Fruit fly (Drosophila melanogaster): ENCODE measurements around the gene CYLD.

CYLD gene

DNA sequence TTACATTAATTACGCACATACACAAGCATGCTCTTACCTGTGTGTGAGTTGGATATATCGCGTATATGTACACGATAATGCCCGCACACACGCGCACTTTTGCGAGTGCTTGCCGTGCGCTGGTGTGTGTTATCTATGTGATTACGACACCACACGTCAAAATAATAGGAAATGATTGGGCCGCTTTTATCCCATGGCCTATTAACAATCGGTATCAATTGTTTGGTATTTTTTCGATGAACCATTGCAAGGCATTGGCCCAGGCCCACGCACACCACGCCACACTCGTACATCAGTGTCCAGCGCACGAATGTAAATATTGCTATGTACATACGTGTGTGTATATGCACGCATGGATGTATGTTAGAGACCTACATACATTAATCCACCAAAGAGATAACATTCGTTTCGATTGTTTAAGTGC lies 35.2 kb upstream of the CYLD start (continued):
- peak; percentile 45 for TF ChIP-seq Dref (GFP tag; IDR thresholded peaks at IDR 0.05)
- TF ChIP-seq CG15269 (tag; optimal IDR thresholded peaks at IDR 0.05) = peak; percentile 36
- TF ChIP-seq CG6683 (GFP tag; optimal IDR thresholded peaks at IDR 0.05) = peak; percentile 50
- peak; percentile 16 for TF ChIP-seq eyg (GFP tag; optimal IDR thresholded peaks at IDR 0.05)
- TF ChIP-seq CG4707 (GFP tag; optimal IDR thresholded peaks at IDR 0.05) = peak; percentile 65
- no peak; the same call in 2 of the 3 replicates for TF ChIP-seq ci (GFP tag; IDR thresholded peaks at IDR 0.05)
- peak; percentile 24 for TF ChIP-seq Lhr (GFP tag; optimal IDR thresholded peaks at IDR 0.05)
- TF ChIP-seq aop (GFP tag; IDR thresholded peaks at IDR 0.05) = no peak
- TF ChIP-seq sc (optimal IDR thresholded peaks at IDR 0.05) = no peak
- peak; percentile 11 for TF ChIP-seq sc (GFP tag; optimal IDR thresholded peaks at IDR 0.05)
- peak; percentile 55 for TF ChIP-seq CG8089 (GFP tag; optimal IDR thresholded peaks at IDR 0.05)
- TF ChIP-seq CG14965 (GFP tag; optimal IDR thresholded peaks at IDR 0.05; ENCODE audit: borderline replicate concordance) = no peak
- TF ChIP-seq MBD-R2 (GFP tag; IDR thresholded peaks at IDR 0.05) = peak; percentile 81
- peak; percentile 21 for TF ChIP-seq fu2 (GFP tag; optimal IDR thresholded peaks at IDR 0.05)
- TF ChIP-seq CG8290 (GFP tag; optimal IDR thresholded peaks at IDR 0.05) = peak; percentile 2
- TF ChIP-seq CG8290 (tag; optimal IDR thresholded peaks at IDR 0.05) = peak; percentile 75 to 91
- TF ChIP-seq her (GFP tag; optimal IDR thresholded peaks at IDR 0.05) = peak; percentile 75
- TF ChIP-seq jigr1 (GFP tag; IDR thresholded peaks at IDR 0.05) = no peak
- peak; percentile 51 for TF ChIP-seq twi (tag; optimal IDR thresholded peaks at IDR 0.05)
- peak; percentile 32; the same call in 1 of the 2 replicates for TF ChIP-seq HLH3B (GFP tag; IDR thresholded peaks at IDR 0.05)
- no peak for TF ChIP-seq CG10959 (GFP tag; IDR thresholded peaks at IDR 0.05)
- TF ChIP-seq CG4360 (GFP tag; IDR thresholded peaks at IDR 0.05) = no peak
- no peak for TF ChIP-seq Lim3 (GFP tag; IDR thresholded peaks at IDR 0.05)
- TF ChIP-seq Oaz (GFP tag; IDR thresholded peaks at IDR 0.05) = no peak
- peak; percentile 67 for TF ChIP-seq odd (GFP tag; optimal IDR thresholded peaks at IDR 0.05)
- no peak for TF ChIP-seq gsb (GFP tag; IDR thresholded peaks at IDR 0.05)
- TF ChIP-seq CG32772 (GFP tag; IDR thresholded peaks at IDR 0.05) = no peak
- peak; percentile 78; the same call in 1 of the 2 replicates for TF ChIP-seq Awh (GFP tag; IDR thresholded peaks at IDR 0.05)
- TF ChIP-seq CG34224 (GFP tag; IDR thresholded peaks at IDR 0.05; ENCODE audit: partially characterized antibody) = peak; percentile 66
- TF ChIP-seq CG5953 (GFP tag; IDR thresholded peaks at IDR 0.05) = 0 out of 2 replicates have a peak, but pooled peaks have one; percentile 19
- TF ChIP-seq prd (optimal IDR thresholded peaks at IDR 0.05) = no peak
- no peak; the same call in 1 of the 3 replicates for TF ChIP-seq prd (GFP tag; IDR thresholded peaks at IDR 0.05)
- peak; percentile 84 for TF ChIP-seq CG18599 (GFP tag; optimal IDR thresholded peaks at IDR 0.05)
- TF ChIP-seq Meics (GFP tag; optimal IDR thresholded peaks at IDR 0.05) = peak; percentile 66
- TF ChIP-seq CG3847 (GFP tag; IDR thresholded peaks at IDR 0.05) = no peak
- TF ChIP-seq Aef1 (GFP tag; IDR thresholded peaks at IDR 0.05) = no peak
- TF ChIP-seq Trl (optimal IDR thresholded peaks at IDR 0.05) = peak in 1 of 2 experiments; percentile 31
- peak; percentile 45 for TF ChIP-seq Trl (GFP tag; optimal IDR thresholded peaks at IDR 0.05)
- TF ChIP-seq gfzf (GFP tag; optimal IDR thresholded peaks at IDR 0.05) = peak; percentile 34
- TF ChIP-seq CG31441 (GFP tag; IDR thresholded peaks at IDR 0.05) = peak; percentile 49
- no peak for TF ChIP-seq CG11247 (GFP tag; IDR thresholded peaks at IDR 0.05)
- peak; percentile 17 for TF ChIP-seq Sry-β (GFP tag; optimal IDR thresholded peaks at IDR 0.05)
- peak; percentile 9 for TF ChIP-seq ind (GFP tag; optimal IDR thresholded peaks at IDR 0.05)
- TF ChIP-seq Xrp1 (GFP tag; IDR thresholded peaks at IDR 0.05) = peak; percentile 67
- TF ChIP-seq gro (GFP tag; optimal IDR thresholded peaks at IDR 0.05) = peak; percentile 82
- no peak for TF ChIP-seq usp (GFP tag; optimal IDR thresholded peaks at IDR 0.05)
- peak; percentile 59 for TF ChIP-seq gsb-n (tag; optimal IDR thresholded peaks at IDR 0.05)
- TF ChIP-seq vfl (GFP tag; optimal IDR thresholded peaks at IDR 0.05) = peak; percentile 17
- peak; percentile 76 for TF ChIP-seq kah (GFP tag; optimal IDR thresholded peaks at IDR 0.05)
- peak; percentile 14 for TF ChIP-seq CG7839 (tag; optimal IDR thresholded peaks at IDR 0.05)
- TF ChIP-seq CG4282 (GFP tag; optimal IDR thresholded peaks at IDR 0.05) = no peak
- peak; percentile 96 for TF ChIP-seq CG15514 (GFP tag; optimal IDR thresholded peaks at IDR 0.05)
- TF ChIP-seq CG17568 (GFP tag; optimal IDR thresholded peaks at IDR 0.05) = peak; percentile 72
